Worm (Caenorhabditis elegans) whole organism, late embryonic: ENCODE results near the gene nhr-235.

Source experiments
- F13H6.1 ChIP-seq: sonication (generic microtip); optimal IDR thresholded peaks from 2 replicates; lab custom pipeline; 2016; ENCODE audit warnings: missing genetic modification characterization, missing compliant biosample characterization
- dve-1 ChIP-seq: sonication (generic microtip); optimal IDR thresholded peaks from 2 replicates; lab custom pipeline; 2017; ENCODE audit warnings: antibody characterized with exemption, mild to moderate bottlenecking, missing genetic modification characterization, missing compliant biosample characterization
- pha-4 ChIP-seq: fragments of 150-350 bp; optimal IDR thresholded peaks from 2 replicates; lab custom pipeline; 2018; ENCODE audit warnings: missing biosample characterization, missing genetic modification reagents, missing genetic modification characterization
- pqm-1 ChIP-seq: sonication (generic microtip); optimal IDR thresholded peaks from 2 replicates; lab custom pipeline; 2016; ENCODE audit warnings: missing genetic modification characterization, missing compliant biosample characterization
- pros-1 ChIP-seq: fragments of 150-350 bp; optimal IDR thresholded peaks from 2 replicates; lab custom pipeline; 2014; ENCODE audit warnings: missing biosample characterization, missing genetic modification reagents, missing genetic modification characterization

DNA sequence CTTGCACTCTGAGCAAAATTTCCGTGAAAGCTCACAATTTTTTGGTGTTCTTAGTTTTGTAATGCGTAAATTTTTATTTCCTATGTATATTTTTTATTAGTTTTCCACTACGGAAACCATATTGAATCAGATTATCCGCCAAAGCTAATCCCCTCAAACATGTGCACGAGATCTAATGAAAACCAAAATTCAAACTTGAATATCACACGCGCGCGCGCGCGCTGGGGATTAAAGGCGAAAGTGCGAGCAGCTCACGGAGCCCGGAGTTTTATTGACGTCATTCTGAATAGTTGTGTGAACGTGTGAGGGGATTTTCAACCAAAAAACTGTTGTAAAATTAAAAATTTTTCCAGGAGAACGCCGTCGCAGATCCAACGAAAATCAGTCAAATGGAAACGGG, 28.4 kb downstream of the nhr-235 start:
- TF ChIP-seq pros-1 (tag; lab: Kevin White, UChicago) (no peak), F13H6.1 (tag; lab: Kevin White, UChicago) (no peak), pha-4 (tag; lab: Kevin White, UChicago) (no peak), pqm-1 (no peak), dve-1 (tag; lab: Kevin White, UChicago) (no peak)
